Fruit fly (Drosophila melanogaster) whole organism, embryonic: Measurements from ENCODE around the gene isoQC.

ENCODE experiments used
- Awh ChIP-seq: fragments of 200-800 bp; sonication (Bioruptor generic); IDR thresholded peaks from 2 replicates; pipeline ENCODE4, ENCODE4 v1.3.6; 2022; ENCODE audit warnings: missing biosample characterization, missing genetic modification characterization
- B-H2 ChIP-seq: fragments of 200-800 bp; sonication (Bioruptor generic); optimal IDR thresholded peaks from 2 replicates; lab custom pipeline; 2018; ENCODE audit warnings: missing biosample characterization, mild to moderate bottlenecking, missing genetic modification characterization
- CG11696 ChIP-seq: fragments of 200-800 bp; sonication (Bioruptor generic); IDR thresholded peaks from 2 replicates; pipeline ENCODE4 v1.3.6; 2022; ENCODE audit warnings: missing biosample characterization, missing genetic modification characterization
- CG12219 ChIP-seq: fragments of 200-800 bp; sonication (Bioruptor generic); optimal IDR thresholded peaks from 3 replicates; lab custom pipeline; 2018; ENCODE audit warnings: missing biosample characterization, mild to moderate bottlenecking, missing genetic modification characterization
- CG12659 ChIP-seq: fragments of 200-800 bp; sonication (Bioruptor generic); optimal IDR thresholded peaks from 3 replicates; lab custom pipeline; 2017; ENCODE audit warnings: mild to moderate bottlenecking, missing biosample characterization, missing genetic modification reagents, missing genetic modification characterization
- CG13123 ChIP-seq: fragments of 200-800 bp; sonication (Bioruptor generic); optimal IDR thresholded peaks from 2 replicates; lab custom pipeline; 2016; ENCODE audit warnings: missing biosample characterization, missing genetic modification characterization
- CG13296 ChIP-seq: fragments of 200-800 bp; sonication (Bioruptor generic); optimal IDR thresholded peaks from 3 replicates; lab custom pipeline; 2018; ENCODE audit warnings: missing biosample characterization, mild to moderate bottlenecking, missing genetic modification characterization
- CG13775 ChIP-seq: fragments of 200-800 bp; sonication (Bioruptor generic); optimal IDR thresholded peaks from 3 replicates; lab custom pipeline; 2017; ENCODE audit warnings: missing biosample characterization, mild to moderate bottlenecking, missing genetic modification characterization
- CG13894 ChIP-seq: fragments of 200-800 bp; sonication (Bioruptor generic); optimal IDR thresholded peaks from 3 replicates; lab custom pipeline; 2018; ENCODE audit warnings: missing biosample characterization, mild to moderate bottlenecking, missing genetic modification characterization, moderate library complexity
- CG14710 ChIP-seq: fragments of 200-800 bp; sonication (Bioruptor generic); optimal IDR thresholded peaks from 3 replicates; lab custom pipeline; 2019; ENCODE audit warnings: missing biosample characterization, mild to moderate bottlenecking, missing genetic modification characterization, moderate library complexity
- CG14965 ChIP-seq: fragments of 200-800 bp; sonication (Bioruptor generic); optimal IDR thresholded peaks from 2 replicates; lab custom pipeline; 2016; ENCODE audit warnings: missing biosample characterization, missing genetic modification characterization, borderline replicate concordance
- CG15073 ChIP-seq: fragments of 200-800 bp; sonication (Bioruptor generic); optimal IDR thresholded peaks from 2 replicates; lab custom pipeline; 2016; ENCODE audit warnings: missing biosample characterization, missing genetic modification characterization
- CG15514 ChIP-seq: fragments of 200-800 bp; sonication (Bioruptor generic); optimal IDR thresholded peaks from 3 replicates; lab custom pipeline; 2017; ENCODE audit warnings: missing biosample characterization, missing genetic modification characterization, mild to moderate bottlenecking, moderate library complexity, missing genetic modification reagents
- CG15601 ChIP-seq: fragments of 200-800 bp; sonication (Bioruptor generic); optimal IDR thresholded peaks from 3 replicates; lab custom pipeline; 2019; ENCODE audit warnings: missing biosample characterization, mild to moderate bottlenecking, missing genetic modification characterization, moderate library complexity
- CG17186 ChIP-seq: fragments of 200-800 bp; sonication (Bioruptor generic); optimal IDR thresholded peaks from 3 replicates; lab custom pipeline; 2017; ENCODE audit warnings: missing biosample characterization, missing genetic modification reagents, missing genetic modification characterization
- CG18476 ChIP-seq: fragments of 200-800 bp; sonication (Bioruptor generic); optimal IDR thresholded peaks from 2 replicates; lab custom pipeline; 2016; ENCODE audit warnings: missing biosample characterization, mild to moderate bottlenecking, missing genetic modification characterization
- CG3163 ChIP-seq: fragments of 200-800 bp; sonication (Bioruptor generic); optimal IDR thresholded peaks from 3 replicates; lab custom pipeline; 2016; ENCODE audit warnings: missing biosample characterization, missing genetic modification characterization
- CG3407 ChIP-seq: fragments of 200-800 bp; sonication (Bioruptor generic); optimal IDR thresholded peaks from 2 replicates; lab custom pipeline; 2018; ENCODE audit warnings: missing biosample characterization, mild to moderate bottlenecking, missing genetic modification characterization
- CG34376 ChIP-seq: fragments of 200-800 bp; sonication (Bioruptor generic); optimal IDR thresholded peaks from 2 replicates; lab custom pipeline; 2018; ENCODE audit warnings: missing biosample characterization, mild to moderate bottlenecking, missing genetic modification characterization
- CG3838 ChIP-seq: fragments of 200-800 bp; sonication (Bioruptor generic); optimal IDR thresholded peaks from 3 replicates; lab custom pipeline; 2016; ENCODE audit warnings: missing biosample characterization, missing genetic modification characterization
- CG4424 ChIP-seq: fragments of 200-800 bp; sonication (Bioruptor generic); optimal IDR thresholded peaks from 3 replicates; lab custom pipeline; 2016; ENCODE audit warnings: missing biosample characterization, missing genetic modification characterization
- CG5953 ChIP-seq: fragments of 200-800 bp; sonication (Bioruptor generic); IDR thresholded peaks from 2 replicates; pipeline ENCODE4 v1.3.6; 2022; ENCODE audit warnings: missing biosample characterization, missing genetic modification characterization
- CG9797 ChIP-seq: fragments of 200-800 bp; sonication (Bioruptor generic); optimal IDR thresholded peaks from 3 replicates; lab custom pipeline; 2018; ENCODE audit warnings: missing biosample characterization, mild to moderate bottlenecking, missing genetic modification characterization
- HHEX ChIP-seq: fragments of 200-800 bp; sonication (Bioruptor generic); optimal IDR thresholded peaks from 3 replicates; lab custom pipeline; 2017; ENCODE audit warnings: missing biosample characterization, mild to moderate bottlenecking, missing genetic modification characterization, missing genetic modification reagents
- Mrtf ChIP-seq: fragments of 200-800 bp; sonication (Bioruptor generic); IDR thresholded peaks from 3 replicates; pipeline ENCODE4 v1.3.6; 2022; ENCODE audit warnings: missing biosample characterization, missing genetic modification characterization
- Sry-δ ChIP-seq: fragments of 200-800 bp; sonication (Bioruptor generic); optimal IDR thresholded peaks from 2 replicates; lab custom pipeline; 2016; ENCODE audit warnings: missing biosample characterization, missing genetic modification characterization
- Ssrp ChIP-seq: fragments of 200-800 bp; sonication (Bioruptor generic); optimal IDR thresholded peaks from 2 replicates; lab custom pipeline; 2018; ENCODE audit warnings: missing biosample characterization, mild to moderate bottlenecking, missing genetic modification characterization, moderate library complexity
- TFAM ChIP-seq: fragments of 200-800 bp; sonication (Bioruptor generic); optimal IDR thresholded peaks from 2 replicates; lab custom pipeline; 2017; ENCODE audit warnings: missing biosample characterization, missing genetic modification characterization, inconsistent platforms
- br ChIP-seq: fragments of >200 bp; optimal IDR thresholded peaks from 2 replicates; lab custom pipeline; 2017
- cas ChIP-seq: fragments of 200-800 bp; sonication (Bioruptor generic); IDR thresholded peaks from 2 replicates; pipeline ENCODE4 v1.3.6; 2022; ENCODE audit warnings: missing biosample characterization, missing genetic modification characterization
- esg ChIP-seq: fragments of 200-800 bp; sonication (Bioruptor generic); conservative IDR thresholded peaks from 2 replicates; pipeline ENCODE4 v1.3.6; 2022; ENCODE audit warnings: missing biosample characterization, missing genetic modification characterization
- exex ChIP-seq: fragments of 200-800 bp; sonication (Bioruptor generic); optimal IDR thresholded peaks from 4 replicates; lab custom pipeline; 2018; ENCODE audit warnings: missing biosample characterization, mild to moderate bottlenecking, missing genetic modification characterization, moderate library complexity
- fd102C ChIP-seq: fragments of 200-800 bp; sonication (Bioruptor generic); optimal IDR thresholded peaks from 2 replicates; lab custom pipeline; 2018; ENCODE audit warnings: missing biosample characterization, mild to moderate bottlenecking, missing genetic modification characterization, moderate library complexity
- grau ChIP-seq: fragments of 200-800 bp; optimal IDR thresholded peaks from 3 replicates; lab custom pipeline; 2019; ENCODE audit warnings: missing biosample characterization, mild to moderate bottlenecking, missing genetic modification characterization, moderate library complexity
- hbn ChIP-seq: fragments of 200-800 bp; sonication (Bioruptor generic); IDR thresholded peaks from 2 replicates; pipeline ENCODE4 v1.3.6; 2022; ENCODE audit warnings: missing biosample characterization, missing genetic modification characterization; ENCODE audit not compliant: partially characterized antibody
- her ChIP-seq: fragments of 200-800 bp; sonication (Bioruptor generic); optimal IDR thresholded peaks from 2 replicates; lab custom pipeline; 2016; ENCODE audit warnings: missing biosample characterization, missing genetic modification characterization
- inv ChIP-seq: fragments of 200-800 bp; sonication (Bioruptor generic); IDR thresholded peaks from 2 replicates; pipeline ENCODE4 v1.3.6; 2022; ENCODE audit warnings: missing biosample characterization, missing genetic modification characterization; ENCODE audit not compliant: partially characterized antibody
- kay ChIP-seq: fragments of 200-800 bp; sonication (Bioruptor generic); optimal IDR thresholded peaks from 2 replicates; lab custom pipeline; 2016; ENCODE audit warnings: missing biosample characterization, missing genetic modification characterization
- lmd ChIP-seq: fragments of 200-800 bp; sonication (Bioruptor generic); IDR thresholded peaks from 2 replicates; pipeline ENCODE4 v1.3.6; 2022; ENCODE audit warnings: missing biosample characterization, missing genetic modification characterization
- lov ChIP-seq, 2 experiments: fragments of 200-800 bp in 1 of 2; fragments of >200 bp in 1 of 2; sonication (Bioruptor generic) in 1 of 2; IDR thresholded peaks in 1 of 2; optimal IDR thresholded peaks in 1 of 2; 2 replicates in 1 of 2; 3 replicates in 1 of 2; pipeline versions ENCODE4 v1.3.6 to Lab custom; 2017 to 2022; ENCODE audit warnings: missing biosample characterization in 1 of 2, missing genetic modification characterization in 1 of 2
- mld ChIP-seq: fragments of 200-800 bp; sonication (Bioruptor generic); IDR thresholded peaks from 3 replicates; pipeline ENCODE4 v1.3.6; 2022; ENCODE audit warnings: missing biosample characterization, missing genetic modification characterization; ENCODE audit not compliant: partially characterized antibody
- nau ChIP-seq: fragments of 200-800 bp; sonication (Bioruptor generic); optimal IDR thresholded peaks from 3 replicates; lab custom pipeline; 2017; ENCODE audit warnings: missing biosample characterization, mild to moderate bottlenecking, missing genetic modification characterization, missing genetic modification reagents
- nmo ChIP-seq: fragments of 200-800 bp; sonication (Bioruptor generic); optimal IDR thresholded peaks from 2 replicates; lab custom pipeline; 2018; ENCODE audit warnings: missing biosample characterization, mild to moderate bottlenecking, missing genetic modification characterization, moderate library complexity
- org-1 ChIP-seq: fragments of 200-800 bp; sonication (Bioruptor generic); optimal IDR thresholded peaks from 2 replicates; lab custom pipeline; 2017; ENCODE audit warnings: missing biosample characterization, missing genetic modification characterization
- row ChIP-seq: fragments of 200-800 bp; sonication (Bioruptor generic); IDR thresholded peaks from 3 replicates; pipeline ENCODE4 v1.3.6; 2022; ENCODE audit warnings: missing biosample characterization, missing genetic modification characterization
- run ChIP-seq: fragments of 200-800 bp; sonication (Bioruptor generic); optimal IDR thresholded peaks from 3 replicates; lab custom pipeline; 2018; ENCODE audit warnings: missing biosample characterization, mild to moderate bottlenecking, missing genetic modification characterization
- sens ChIP-seq: fragments of 200-800 bp; sonication (Bioruptor generic); peaks from one replicate; lab custom pipeline; 2016; ENCODE audit warnings: missing biosample characterization, missing genetic modification characterization
- shn ChIP-seq: fragments of 200-800 bp; sonication (Bioruptor generic); optimal IDR thresholded peaks from 3 replicates; lab custom pipeline; 2016; ENCODE audit warnings: missing biosample characterization, missing genetic modification characterization
- sna ChIP-seq: fragments of 200-800 bp; sonication (Bioruptor generic); IDR thresholded peaks from 2 replicates; pipeline ENCODE4 v1.3.6; 2022; ENCODE audit warnings: missing biosample characterization, missing genetic modification characterization; ENCODE audit not compliant: partially characterized antibody
- unc-4 ChIP-seq: fragments of 200-800 bp; sonication (Bioruptor generic); IDR thresholded peaks from 2 replicates; pipeline ENCODE4 v1.3.6; 2022; ENCODE audit warnings: missing biosample characterization, missing genetic modification characterization; ENCODE audit not compliant: partially characterized antibody
- z ChIP-seq: fragments of 200-800 bp; sonication (Bioruptor generic); IDR thresholded peaks from 3 replicates; pipeline ENCODE4 v1.3.6; 2022; ENCODE audit warnings: missing biosample characterization, missing genetic modification characterization

The isoQC gene

DNA sequence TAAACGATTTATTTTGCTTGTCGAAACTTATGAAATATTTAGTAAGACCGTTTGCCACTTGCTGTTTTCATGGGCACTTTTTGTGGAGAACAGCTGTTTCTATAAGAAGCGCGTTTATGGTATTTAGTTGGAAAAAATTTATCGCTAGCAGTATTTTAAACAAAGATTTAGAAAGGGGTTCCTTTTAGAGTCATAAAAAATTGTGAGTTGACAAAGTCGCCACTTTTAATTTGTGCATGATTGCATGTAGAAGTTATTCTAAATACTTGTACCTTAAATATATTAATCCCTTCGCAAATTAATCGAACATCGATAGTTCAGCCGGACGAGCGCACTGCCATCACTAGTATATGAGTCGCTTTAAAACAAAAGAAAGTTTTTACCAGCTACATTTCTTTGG, 42.0 kb upstream of the isoQC start, which contains the start of the genes Las and Psn (continued):
- peak; percentile 20 for TF ChIP-seq CG15514 (GFP tag; lab: Kevin White, UChicago)
- peak; percentile 88 for TF ChIP-seq sens (GFP tag; lab: Kevin White, UChicago)
- TF ChIP-seq CG17186 (GFP tag; lab: Kevin White, UChicago): peak; percentile 62
- no peak for TF ChIP-seq mld (GFP tag; lab: Robert Waterston, UW)
- no peak for TF ChIP-seq cas (GFP tag; lab: Robert Waterston, UW)
- TF ChIP-seq CG15601 (tag; lab: Kevin White, UChicago): no peak
- no peak for TF ChIP-seq CG3407 (GFP tag; lab: Kevin White, UChicago)
- TF ChIP-seq her (GFP tag; lab: Kevin White, UChicago): no peak
- no peak for TF ChIP-seq org-1 (GFP tag; lab: Kevin White, UChicago)
- TF ChIP-seq CG14965 (GFP tag; lab: Kevin White, UChicago): no peak
- TF ChIP-seq inv (GFP tag; lab: Robert Waterston, UW): peak; percentile 45; the same call in 1 of the 2 replicates
- no peak for TF ChIP-seq shn
- TF ChIP-seq CG5953: no peak
- peak; percentile 65 for TF ChIP-seq CG9797 (GFP tag; lab: Kevin White, UChicago)
- TF ChIP-seq CG13296 (GFP tag; lab: Kevin White, UChicago): no peak
- TF ChIP-seq CG12219 (GFP tag; lab: Kevin White, UChicago): no peak
- peak; percentile 58; the same call in 1 of the 2 replicates for TF ChIP-seq hbn
- TF ChIP-seq CG12659 (GFP tag; lab: Kevin White, UChicago): peak; percentile 56
- no peak for TF ChIP-seq nau (GFP tag; lab: Kevin White, UChicago)
- no peak for TF ChIP-seq CG13123 (GFP tag; lab: Kevin White, UChicago)
- peak; percentile 71 for TF ChIP-seq unc-4
- TF ChIP-seq esg (GFP tag; lab: Robert Waterston, UW): no peak
- no peak for TF ChIP-seq grau
- no peak for TF ChIP-seq Awh (GFP tag; lab: Robert Waterston, UW)
- TF ChIP-seq TFAM: no peak
- peak; percentile 89 for TF ChIP-seq Sry-δ (GFP tag; lab: Kevin White, UChicago)
- TF ChIP-seq kay (GFP tag; lab: Kevin White, UChicago): peak; percentile 29
- TF ChIP-seq exex (tag; lab: Kevin White, UChicago): no peak
- no peak for TF ChIP-seq CG13894 (tag; lab: Kevin White, UChicago)
- TF ChIP-seq HHEX: no peak
- TF ChIP-seq CG11696 (GFP tag; lab: Robert Waterston, UW): no peak
- no peak for TF ChIP-seq CG18476 (GFP tag; lab: Kevin White, UChicago)
- TF ChIP-seq run (tag; lab: Kevin White, UChicago): no peak
- peak; percentile 48 for TF ChIP-seq nmo (GFP tag; lab: Kevin White, UChicago)
- TF ChIP-seq sna (GFP tag; lab: Robert Waterston, UW): peak; percentile 62; the same call in 1 of the 2 replicates
- TF ChIP-seq CG14710 (tag; lab: Kevin White, UChicago): peak; percentile 70
- TF ChIP-seq lmd (GFP tag; lab: Robert Waterston, UW): no peak
- no peak for TF ChIP-seq z (GFP tag; lab: Robert Waterston, UW)
- TF ChIP-seq Mrtf (GFP tag; lab: Robert Waterston, UW): no peak
- TF ChIP-seq CG3163 (GFP tag; lab: Kevin White, UChicago): no peak
- TF ChIP-seq fd102C (GFP tag; lab: Kevin White, UChicago): no peak
- no peak for TF ChIP-seq CG15073 (GFP tag; lab: Kevin White, UChicago)
- no peak for TF ChIP-seq CG3838 (GFP tag; lab: Kevin White, UChicago)
- TF ChIP-seq Ssrp: no peak
- TF ChIP-seq lov (optimal IDR thresholded peaks at IDR 0.05; lab: Kevin White, UChicago): no peak
- TF ChIP-seq lov (GFP tag; IDR thresholded peaks at IDR 0.05; lab: Robert Waterston, UW): no peak
- TF ChIP-seq br (lab: Kevin White, UChicago): no peak
- peak; percentile 9 for TF ChIP-seq CG34376 (GFP tag; lab: Kevin White, UChicago)
- TF ChIP-seq row (GFP tag; lab: Robert Waterston, UW): peak; percentile 50
- peak; percentile 7 for TF ChIP-seq B-H2
- TF ChIP-seq CG4424 (GFP tag; lab: Kevin White, UChicago): no peak
- no peak for TF ChIP-seq CG13775 (GFP tag; lab: Kevin White, UChicago)
